Worm (Caenorhabditis elegans) whole organism, midembryonic: Measurements from ENCODE around the gene srz-18.

Source experiments
- flt-1 ChIP-seq: fragments of 200-800 bp; sonication (Bioruptor generic); IDR thresholded peaks from 2 replicates; pipeline ENCODE4 v1.3.6; 2022; ENCODE audit warnings: missing genetic modification characterization, missing compliant biosample characterization
- klf-2 ChIP-seq: fragments of 200-800 bp; sonication (Bioruptor generic); conservative IDR thresholded peaks from 2 replicates; pipeline ENCODE4 v1.3.6; 2022; ENCODE audit warnings: missing genetic modification reagents, missing genetic modification characterization, missing compliant biosample characterization
- ref-1 ChIP-seq: fragments of 200-800 bp; sonication (Bioruptor generic); conservative IDR thresholded peaks from 2 replicates; pipeline ENCODE4 v1.3.6; 2022; ENCODE audit warnings: missing genetic modification reagents, missing genetic modification characterization, missing compliant biosample characterization
- tab-1 ChIP-seq: fragments of 200-800 bp; sonication (Bioruptor generic); IDR thresholded peaks from 2 replicates; pipeline ENCODE4 v1.3.6; 2022; ENCODE audit warnings: missing genetic modification characterization, missing compliant biosample characterization
- ztf-23 ChIP-seq: fragments of 200-800 bp; sonication (Bioruptor generic); IDR thresholded peaks from 2 replicates; pipeline ENCODE4 v1.3.6; 2022; ENCODE audit warnings: missing genetic modification reagents, missing genetic modification characterization, missing compliant biosample characterization
- ztf-29 ChIP-seq: fragments of 200-800 bp; sonication (Bioruptor generic); IDR thresholded peaks from 2 replicates; pipeline ENCODE4 v1.3.6; 2022; ENCODE audit warnings: missing genetic modification reagents, missing genetic modification characterization, missing compliant biosample characterization

DNA sequence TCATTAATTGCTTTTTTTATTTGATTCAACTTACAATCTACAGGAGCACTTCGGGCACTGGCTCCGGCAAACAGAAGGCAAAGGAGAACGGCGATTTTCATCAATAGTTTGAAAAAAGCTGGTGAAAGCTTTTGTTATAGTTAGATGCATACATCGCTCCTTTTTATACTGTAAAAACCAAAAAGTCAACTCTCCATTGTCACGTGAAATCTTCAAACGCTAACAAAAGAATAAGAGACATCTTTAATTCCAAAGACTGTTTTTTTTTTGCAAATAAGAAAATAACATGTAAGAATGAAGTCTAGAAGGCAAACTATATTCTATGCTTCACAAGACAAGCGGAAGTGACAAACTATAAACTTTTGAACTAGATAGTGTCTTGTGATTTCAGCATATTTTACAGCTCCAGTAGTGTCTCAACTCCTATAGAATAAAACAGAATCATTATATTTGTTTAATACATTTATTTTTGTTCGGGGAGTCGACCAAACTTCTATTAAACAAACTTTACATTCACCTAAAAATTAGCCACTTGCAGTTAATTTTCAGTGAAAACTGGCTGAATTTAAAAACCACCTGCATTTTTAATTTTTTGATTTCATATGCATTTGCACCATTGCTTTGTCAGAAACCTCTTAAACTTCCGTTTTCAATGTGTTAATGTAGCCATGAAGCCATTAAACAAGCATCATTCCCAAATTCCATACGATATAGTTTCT is at the start of gene srz-18, which contains the start of gene F46B3.9:
- TF ChIP-seq ztf-29 (GFP tag; lab: Robert Waterston, UW), result no peak
- no peak for TF ChIP-seq klf-2
- no peak for TF ChIP-seq ref-1 (GFP tag; lab: Robert Waterston, UW)
- TF ChIP-seq flt-1 (GFP tag; lab: Robert Waterston, UW), result no peak
- no peak for TF ChIP-seq ztf-23 (GFP tag; lab: Robert Waterston, UW)
- no peak for TF ChIP-seq tab-1 (GFP tag; lab: Robert Waterston, UW)
